Worm (Caenorhabditis elegans) whole organism, midembryonic: Measurements from ENCODE around the gene F55B11.2.
"Not testable (repeated sequence)": the region's sequence is repeated elsewhere in the genome, so short reads cannot be mapped to it uniquely, and the experiment has no call there.

Experiments
- T22C8.4 ChIP-seq: fragments of 200-800 bp; sonication (Bioruptor generic); IDR thresholded peaks from 2 replicates; pipeline ENCODE4 v1.3.6; 2022; ENCODE audit warnings: missing genetic modification characterization, missing compliant biosample characterization
- cog-1 ChIP-seq: sonication (generic microtip); optimal IDR thresholded peaks from 2 replicates; lab custom pipeline; 2016; ENCODE audit warnings: missing genetic modification characterization, missing compliant biosample characterization
- flt-1 ChIP-seq: fragments of 200-800 bp; sonication (Bioruptor generic); IDR thresholded peaks from 2 replicates; pipeline ENCODE4 v1.3.6; 2022; ENCODE audit warnings: missing genetic modification characterization, missing compliant biosample characterization
- klf-2 ChIP-seq: fragments of 200-800 bp; sonication (Bioruptor generic); conservative IDR thresholded peaks from 2 replicates; pipeline ENCODE4 v1.3.6; 2022; ENCODE audit warnings: missing genetic modification reagents, missing genetic modification characterization, missing compliant biosample characterization
- med-1 ChIP-seq: sonication (generic microtip); optimal IDR thresholded peaks from 2 replicates; lab custom pipeline; 2017; ENCODE audit warnings: missing genetic modification characterization, mild to moderate bottlenecking, missing compliant biosample characterization, antibody characterized with exemption, missing genetic modification reagents; ENCODE audit not compliant: insufficient read depth
- ref-1 ChIP-seq: fragments of 200-800 bp; sonication (Bioruptor generic); conservative IDR thresholded peaks from 2 replicates; pipeline ENCODE4 v1.3.6; 2022; ENCODE audit warnings: missing genetic modification reagents, missing genetic modification characterization, missing compliant biosample characterization
- tab-1 ChIP-seq: fragments of 200-800 bp; sonication (Bioruptor generic); IDR thresholded peaks from 2 replicates; pipeline ENCODE4 v1.3.6; 2022; ENCODE audit warnings: missing genetic modification characterization, missing compliant biosample characterization
- ztf-23 ChIP-seq: fragments of 200-800 bp; sonication (Bioruptor generic); IDR thresholded peaks from 2 replicates; pipeline ENCODE4 v1.3.6; 2022; ENCODE audit warnings: missing genetic modification reagents, missing genetic modification characterization, missing compliant biosample characterization
- ztf-29 ChIP-seq: fragments of 200-800 bp; sonication (Bioruptor generic); IDR thresholded peaks from 2 replicates; pipeline ENCODE4 v1.3.6; 2022; ENCODE audit warnings: missing genetic modification reagents, missing genetic modification characterization, missing compliant biosample characterization

F55B11.2 gene

DNA sequence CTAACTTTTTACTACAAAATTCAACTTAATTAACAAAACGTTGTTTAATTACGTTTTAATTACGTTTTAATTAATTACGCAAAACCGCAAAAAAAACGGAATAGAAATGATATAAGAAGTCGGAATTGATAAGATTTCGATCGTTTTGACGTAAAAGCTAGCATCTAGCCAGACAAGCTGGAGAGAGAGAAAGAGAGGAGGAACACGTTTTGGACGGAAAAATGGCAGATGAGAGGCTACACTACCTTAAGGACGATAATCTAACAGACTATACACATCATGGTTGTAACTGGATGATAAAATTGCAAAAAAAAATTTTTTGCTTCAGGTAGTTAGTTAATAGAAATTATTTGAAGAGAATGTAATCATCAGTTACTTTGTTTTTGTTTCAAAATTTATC is 38.9 kb downstream of the F55B11.2 start:
- TF ChIP-seq tab-1 (GFP tag; lab: Robert Waterston, UW), result no peak
- TF ChIP-seq med-1 (GFP tag; lab: Kevin White, UChicago), result no peak
- no peak for TF ChIP-seq T22C8.4
- no peak for TF ChIP-seq ref-1 (GFP tag; lab: Robert Waterston, UW)
- no peak for TF ChIP-seq flt-1 (GFP tag; lab: Robert Waterston, UW)
- no peak for TF ChIP-seq ztf-29 (GFP tag; lab: Robert Waterston, UW)
- no peak for TF ChIP-seq ztf-23
- no peak for TF ChIP-seq cog-1 (tag; lab: Kevin White, UChicago)
- TF ChIP-seq klf-2 (GFP tag; lab: Robert Waterston, UW), result no peak

DNA sequence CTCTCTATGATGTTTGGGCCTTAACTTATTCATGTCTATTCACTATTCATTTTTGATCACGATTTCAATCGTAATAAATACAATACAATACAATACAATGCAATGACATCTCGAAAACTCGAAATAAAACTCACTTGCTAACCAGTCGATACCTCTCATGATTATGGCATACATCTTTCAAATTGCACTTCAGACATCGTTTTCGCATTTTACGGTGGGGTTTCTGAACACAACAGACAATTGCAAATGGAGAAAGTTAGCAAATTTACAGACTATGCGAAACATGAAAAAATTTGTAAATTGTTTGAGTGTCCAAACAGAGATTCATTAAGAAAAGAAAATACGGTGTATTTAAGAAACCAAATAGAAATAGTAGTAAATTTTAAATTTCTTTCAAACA is 39.6 kb downstream of the F55B11.2 start, which contains the start of gene paqr-3:
paqr-3 (minus strand) TSS at position 210 of the 400 bp plus-strand sequence.
- TF ChIP-seq tab-1 (GFP tag; lab: Robert Waterston, UW) (no peak), ztf-29 (GFP tag; lab: Robert Waterston, UW) (no peak), med-1 (GFP tag; lab: Kevin White, UChicago) (no peak), klf-2 (GFP tag; lab: Robert Waterston, UW) (no peak), ref-1 (GFP tag; lab: Robert Waterston, UW) (no peak), flt-1 (GFP tag; lab: Robert Waterston, UW) (no peak), ztf-23 (no peak), cog-1 (tag; lab: Kevin White, UChicago) (no peak), T22C8.4 (no peak)

DNA sequence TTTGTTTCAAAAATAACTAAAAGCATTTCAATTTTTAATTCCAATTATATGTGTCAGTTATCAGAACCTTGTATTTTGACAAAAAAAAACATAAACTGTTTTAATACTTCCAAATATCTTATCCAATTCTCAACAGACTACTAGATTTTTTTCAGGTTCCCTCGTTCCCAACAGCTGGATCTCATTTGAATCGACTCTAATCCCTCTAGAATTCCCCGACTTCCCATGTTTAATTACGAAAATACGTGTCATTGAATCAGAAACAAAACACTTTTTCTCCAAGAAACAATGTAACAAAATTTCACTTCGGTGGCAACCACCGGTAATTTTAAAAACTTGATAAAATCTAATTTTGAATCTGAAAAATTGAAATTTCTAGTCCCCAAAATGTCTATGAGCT is 43.9 kb downstream of the F55B11.2 start:
- TF ChIP-seq flt-1 (GFP tag; lab: Robert Waterston, UW) (no peak), ref-1 (GFP tag; lab: Robert Waterston, UW) (no peak), tab-1 (GFP tag; lab: Robert Waterston, UW) (no peak), med-1 (GFP tag; lab: Kevin White, UChicago) (no peak), ztf-29 (GFP tag; lab: Robert Waterston, UW) (no peak), cog-1 (tag; lab: Kevin White, UChicago) (no peak), T22C8.4 (no peak), ztf-23 (no peak), klf-2 (GFP tag; lab: Robert Waterston, UW) (no peak)

DNA sequence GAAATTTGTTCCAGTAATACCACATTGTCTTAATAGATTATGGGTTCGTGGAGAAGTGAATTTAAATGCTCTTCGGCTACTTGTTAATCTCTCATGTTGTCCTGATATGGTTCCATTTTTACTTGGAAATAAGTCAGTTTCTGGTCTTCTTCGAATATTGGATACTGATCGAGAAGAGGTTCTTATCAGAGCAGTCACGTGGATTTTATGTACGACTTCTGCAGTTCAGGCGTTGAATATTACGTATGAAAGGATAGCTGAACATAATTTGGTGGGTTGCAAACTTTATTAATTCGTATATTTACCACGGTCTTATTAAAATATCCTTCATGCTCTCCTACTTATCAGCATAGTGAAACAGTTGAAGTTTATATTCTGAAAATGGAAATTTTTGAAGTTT is 45.2 kb downstream of the F55B11.2 start:
- TF ChIP-seq ref-1 (GFP tag; lab: Robert Waterston, UW) (no peak), T22C8.4 (no peak), klf-2 (GFP tag; lab: Robert Waterston, UW) (no peak), ztf-29 (GFP tag; lab: Robert Waterston, UW) (no peak)

DNA sequence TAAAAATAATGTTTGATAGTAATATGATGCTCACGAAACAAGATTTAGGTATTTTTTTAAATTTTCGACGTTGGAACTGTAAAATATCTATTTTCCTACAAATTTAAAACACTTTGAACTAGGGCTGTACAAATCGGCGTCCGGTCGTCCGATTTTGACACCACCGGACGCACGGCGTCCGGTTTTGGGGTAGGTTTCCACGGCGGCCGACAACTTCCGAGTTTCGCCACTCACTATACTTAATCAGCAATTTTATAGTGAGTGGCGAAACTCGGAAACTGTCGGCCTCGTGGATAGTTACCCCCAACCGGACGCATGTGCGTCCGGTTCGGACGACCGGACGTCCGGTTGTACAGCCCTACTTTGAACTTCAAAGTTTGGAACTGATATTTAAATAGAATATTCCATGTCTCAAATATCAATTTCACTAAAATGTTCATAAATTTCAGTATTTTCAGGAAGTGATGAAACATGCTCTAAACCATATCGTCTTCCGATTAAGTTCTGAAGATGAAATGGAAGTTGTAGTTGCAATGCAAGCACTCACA is 45.8 kb downstream of the F55B11.2 start:
- TF ChIP-seq med-1 (GFP tag; lab: Kevin White, UChicago) (no peak), ztf-29 (GFP tag; lab: Robert Waterston, UW) (no peak), cog-1 (tag; lab: Kevin White, UChicago) (no peak), ref-1 (GFP tag; lab: Robert Waterston, UW) (no peak), T22C8.4 (no peak), tab-1 (GFP tag; lab: Robert Waterston, UW) (no peak), klf-2 (GFP tag; lab: Robert Waterston, UW) (no peak), flt-1 (GFP tag; lab: Robert Waterston, UW) (no peak), ztf-23 (no peak)

DNA sequence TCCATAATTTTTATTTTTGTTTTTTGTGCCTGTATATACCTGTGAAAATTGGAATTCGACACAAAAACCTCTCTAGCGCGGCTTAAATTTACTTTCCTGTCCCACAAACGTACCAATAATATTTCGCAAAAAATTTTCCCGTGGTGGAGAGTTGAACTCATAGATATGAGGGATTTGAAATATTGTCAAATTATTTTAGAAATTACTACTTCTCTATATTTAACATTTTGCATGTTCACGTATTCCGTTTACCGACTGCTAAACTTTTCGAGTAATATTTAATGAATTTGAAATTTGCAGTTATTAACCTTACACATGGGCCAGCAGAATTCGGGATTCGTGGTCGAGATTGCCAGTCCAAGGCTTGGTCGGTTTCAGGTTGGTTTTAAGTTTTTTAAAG is 49.3 kb downstream of the F55B11.2 start, which contains the start of gene Y67A10A.7:
Y67A10A.7 (plus strand) TSS at position 301 of the 400 bp plus-strand sequence.
- TF ChIP-seq ztf-23; cog-1 (tag; lab: Kevin White, UChicago); klf-2 (GFP tag; lab: Robert Waterston, UW): not testable (repeated sequence)
